Worm (Caenorhabditis elegans): ENCODE results near the gene W09D10.5.

Gene W09D10.5

ce11 chrIII:10759050-10760023, 48.0 kb upstream of the W09D10.5 start, which contains the start of gene tasp-1 (continued):
- TF ChIP-seq nhr-11 (tag; optimal IDR thresholded peaks at IDR 0.05) (peak; percentile 100), ama-1 (optimal IDR thresholded peaks at IDR 0.05) (peak; percentile 85)

DNA sequence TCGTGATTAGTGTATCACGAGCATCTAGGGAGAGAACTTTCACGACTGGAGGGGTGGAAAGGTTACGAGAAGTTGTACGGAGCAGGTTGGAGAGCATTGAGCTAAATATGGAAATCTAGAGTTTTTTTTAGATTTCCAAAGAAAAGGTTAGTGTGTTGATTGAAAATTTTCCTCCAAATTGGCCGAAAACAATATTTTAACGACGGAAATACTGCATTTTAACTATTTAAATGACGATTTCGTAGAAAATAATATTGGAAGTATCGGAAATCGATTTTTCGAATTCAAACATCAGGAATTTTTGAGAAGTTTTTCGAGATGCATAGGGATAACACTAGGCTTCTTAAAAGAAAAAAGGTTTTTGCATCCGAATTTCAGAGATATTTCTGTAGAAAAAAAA, 47.1 kb upstream of the W09D10.5 start, which contains the start of gene K01G5.10:
TSS of gene K01G5.10 (minus strand) at position 101 of the 400 bp plus-strand sequence.
- TF ChIP-seq mml-1 (tag; optimal IDR thresholded peaks at IDR 0.05) (no peak), R02D3.7 (tag; optimal IDR thresholded peaks at IDR 0.05) (no peak), nhr-237 (tag; optimal IDR thresholded peaks at IDR 0.05) (no peak), lin-39 (tag; optimal IDR thresholded peaks at IDR 0.05) (no peak), pqm-1 (tag; optimal IDR thresholded peaks at IDR 0.05) (no peak), pha-4 (tag; optimal IDR thresholded peaks at IDR 0.05) (no peak), unc-62 (GFP tag; optimal IDR thresholded peaks at IDR 0.05) (no peak), nhr-43 (tag; optimal IDR thresholded peaks at IDR 0.05; ENCODE audit: poor library complexity, severe bottlenecking) (no peak), nhr-11 (tag; optimal IDR thresholded peaks at IDR 0.05) (no peak), elt-2 (tag; optimal IDR thresholded peaks at IDR 0.05) (no peak), nhr-67 (tag; optimal IDR thresholded peaks at IDR 0.05) (no peak), sea-2 (GFP tag; optimal IDR thresholded peaks at IDR 0.05) (no peak), ZK546.5 (tag; optimal IDR thresholded peaks at IDR 0.05) (no peak), nfya-1 (tag; optimal IDR thresholded peaks at IDR 0.05; ENCODE audit: insufficient read depth) (no peak)

ce11 chrIII:10757540-10757939, 46.2 kb upstream of the W09D10.5 start, which contains the start of gene rnf-113:
Gene rnf-113 (minus strand): TSS chrIII:10757640.
- TF ChIP-seq egl-5 (tag; optimal IDR thresholded peaks at IDR 0.05) = no peak

ce11 chrIII:10755480-10756066, 44.2 kb upstream of the W09D10.5 start, which contains the start of gene hpl-2:
Gene hpl-2 (minus strand): TSS chrIII:10755530.
- TF ChIP-seq ama-1 (optimal IDR thresholded peaks at IDR 0.05) (no peak), zag-1 (tag; optimal IDR thresholded peaks at IDR 0.05) (no peak), nhr-237 (tag; optimal IDR thresholded peaks at IDR 0.05) (no peak), lin-15B (tag; optimal IDR thresholded peaks at IDR 0.05) (no peak), tbx-2 (tag; optimal IDR thresholded peaks at IDR 0.05) (no peak)

DNA sequence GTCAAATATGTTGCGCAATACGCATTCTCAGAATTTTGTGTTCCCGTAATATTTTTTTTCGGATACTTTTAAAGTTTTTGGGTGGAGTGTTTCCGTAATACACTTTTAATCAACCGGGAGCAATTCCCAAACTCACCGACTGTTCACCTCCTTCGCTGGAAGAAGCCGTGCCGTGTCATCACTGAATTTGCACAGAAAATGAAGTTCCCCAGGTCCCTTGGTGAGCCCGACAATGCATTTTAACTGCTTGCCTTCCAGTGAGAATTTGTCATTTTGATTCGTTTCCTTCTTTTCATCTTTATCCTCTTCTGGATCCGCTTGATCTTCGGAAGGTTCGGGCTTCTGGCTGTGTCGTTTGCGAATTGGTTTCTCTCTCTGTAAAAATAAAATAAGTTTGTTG, 43.0 kb upstream of the W09D10.5 start:
- no peak for TF ChIP-seq fos-1 (tag; optimal IDR thresholded peaks at IDR 0.05)
- no peak for TF ChIP-seq nhr-23 (tag; optimal IDR thresholded peaks at IDR 0.05)
- TF ChIP-seq nhr-77 (tag; optimal IDR thresholded peaks at IDR 0.05) = no peak

DNA sequence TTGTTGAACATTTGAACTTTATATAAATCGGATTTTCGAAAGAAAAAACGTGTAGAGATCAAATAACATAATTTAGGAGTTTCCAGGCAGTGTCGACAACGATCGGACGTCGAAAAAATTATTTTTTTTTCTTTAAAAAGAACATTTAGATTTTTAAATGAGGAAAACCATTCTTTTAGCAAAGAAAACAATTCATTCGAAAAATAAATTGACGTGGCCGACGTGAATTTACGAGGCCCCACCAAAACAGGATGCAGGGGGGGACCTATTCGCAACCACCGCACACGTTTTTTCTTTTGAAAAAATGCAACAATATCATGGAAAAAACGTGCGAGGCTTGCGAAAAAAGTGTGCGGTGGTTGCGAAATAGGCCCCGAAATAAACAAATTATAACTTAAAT, 38.7 kb upstream of the W09D10.5 start, which contains the start of gene enu-3.6:
TSS of gene enu-3.6 (plus strand) at position 392 of the 400 bp plus-strand sequence.
- peak; percentile 1 for TF ChIP-seq elt-2 (tag; optimal IDR thresholded peaks at IDR 0.05)

- TF ChIP-seq nhr-25 (tag; optimal IDR thresholded peaks at IDR 0.05) (peak; percentile 73), lin-15B (tag; optimal IDR thresholded peaks at IDR 0.05) (peak; percentile 72), ama-1 (optimal IDR thresholded peaks at IDR 0.05) (peak; percentile 47), snpc-4 (tag; optimal IDR thresholded peaks at IDR 0.05) (peak; percentile 76), pha-4 (tag; optimal IDR thresholded peaks at IDR 0.05) (peak; percentile 81), ceh-82 (tag; optimal IDR thresholded peaks at IDR 0.05) (no peak), egl-27 (tag; optimal IDR thresholded peaks at IDR 0.05) (no peak), hmg-11 (tag; optimal IDR thresholded peaks at IDR 0.05) (peak; percentile 73), ceh-28 (tag; optimal IDR thresholded peaks at IDR 0.05) (peak; percentile 74), egl-5 (tag; optimal IDR thresholded peaks at IDR 0.05) (peak; percentile 59), unc-62 (GFP tag; optimal IDR thresholded peaks at IDR 0.05) (no peak), nhr-23 (tag; optimal IDR thresholded peaks at IDR 0.05) (peak; percentile 55), nfya-1 (tag; optimal IDR thresholded peaks at IDR 0.05; ENCODE audit: insufficient read depth) (peak; percentile 93), nhr-76 (tag; optimal IDR thresholded peaks at IDR 0.05) (no peak), skn-1 (tag; optimal IDR thresholded peaks at IDR 0.05) (peak; percentile 82), nhr-43 (tag; optimal IDR thresholded peaks at IDR 0.05; ENCODE audit: poor library complexity, severe bottlenecking) (no peak), pqm-1 (tag; optimal IDR thresholded peaks at IDR 0.05) (peak; percentile 15), elt-2 (tag; optimal IDR thresholded peaks at IDR 0.05) (peak; percentile 55), lin-39 (tag; optimal IDR thresholded peaks at IDR 0.05) (peak; percentile 75), nhr-11 (tag; optimal IDR thresholded peaks at IDR 0.05) (no peak)
Observed at ce11 chrIII:10747620-10748479, 36.5 kb upstream of the W09D10.5 start, which contains the start of the genes ran-1 and dkc-1. Gene ran-1 (minus strand): TSS chrIII:10747728. Gene dkc-1 (plus strand): TSS chrIII:10748429.
